Worm (Caenorhabditis elegans) whole organism, L4 larva: ENCODE data around the gene ppk-2.

Source experiments
- ceh-32 ChIP-seq: sonication (generic microtip); optimal IDR thresholded peaks from 2 replicates; lab custom pipeline; 2016; ENCODE audit warnings: mild to moderate bottlenecking, missing genetic modification characterization, missing compliant biosample characterization; ENCODE audit not compliant: poor library complexity
- ceh-44 ChIP-seq: fragments of 200-800 bp; sonication (Bioruptor generic); IDR thresholded peaks from 2 replicates; pipeline ENCODE4 v1.3.6; 2022; ENCODE audit warnings: missing genetic modification reagents, missing genetic modification characterization, missing compliant biosample characterization
- daf-12 ChIP-seq: fragments of 150-350 bp; optimal IDR thresholded peaks from 2 replicates; lab custom pipeline; 2014; ENCODE audit warnings: missing biosample characterization, missing genetic modification reagents, missing genetic modification characterization
- lim-7 ChIP-seq: fragments of 200-800 bp; sonication (Bioruptor generic); IDR thresholded peaks from 2 replicates; pipeline ENCODE4 v1.3.6; 2022; ENCODE audit warnings: missing genetic modification characterization, missing compliant biosample characterization
- lin-15B ChIP-seq: fragments of 150-350 bp; sonication (generic microtip); optimal IDR thresholded peaks from 3 replicates; lab custom pipeline; 2014; ENCODE audit warnings: missing biosample characterization, missing genetic modification characterization
- nhr-111 ChIP-seq: fragments of 200-800 bp; sonication (Bioruptor generic); optimal IDR thresholded peaks from 2 replicates; lab custom pipeline; 2018; ENCODE audit warnings: mild to moderate bottlenecking, missing genetic modification characterization, missing compliant biosample characterization
- pqm-1 ChIP-seq: sonication (generic microtip); optimal IDR thresholded peaks from 2 replicates; lab custom pipeline; 2017; ENCODE audit warnings: missing biosample characterization, missing genetic modification characterization
- unc-39 ChIP-seq: sonication (generic microtip); optimal IDR thresholded peaks from 2 replicates; lab custom pipeline; 2017; ENCODE audit warnings: missing biosample characterization, missing genetic modification characterization
- unc-62 ChIP-seq, 3 experiments: fragments of 150-350 bp in 1 of 3; sonication (generic microtip); optimal IDR thresholded peaks in 2 of 3; peaks in 1 of 3; 1 replicate in 1 of 3; 2 replicates in 2 of 3; lab custom pipeline; 2014 to 2017; ENCODE audit warnings: missing biosample characterization in 3 of 3, missing genetic modification characterization in 3 of 3, missing genetic modification reagents in 3 of 3, missing genotype in 1 of 3

DNA sequence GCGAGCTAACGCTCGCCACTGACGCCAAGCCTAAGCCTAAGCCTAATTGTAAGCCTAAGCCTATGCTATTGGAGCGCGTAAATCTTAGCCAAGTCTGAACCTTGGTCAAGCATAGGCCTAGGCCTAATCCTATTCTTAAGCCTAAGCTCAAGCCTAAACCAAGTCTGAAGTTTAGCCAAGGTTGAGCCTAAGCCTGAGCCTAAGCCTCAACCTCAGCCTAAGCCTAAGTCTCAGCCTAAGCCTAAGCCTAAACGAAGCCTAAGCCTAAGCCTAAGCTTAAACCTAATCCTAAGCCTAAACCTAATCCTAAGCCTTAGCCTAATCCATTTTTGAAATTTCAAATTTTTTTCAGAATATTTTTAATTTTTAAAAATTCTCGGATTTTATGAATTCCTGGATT is 42.0 kb upstream of the ppk-2 start:
- TF ChIP-seq ceh-44 (GFP tag; lab: Robert Waterston, UW) (no peak), pqm-1 (tag; lab: Kevin White, UChicago) (no peak), nhr-111 (GFP tag; lab: Kevin White, UChicago) (no peak), daf-12 (tag; lab: Kevin White, UChicago) (no peak), lin-15B (tag; lab: Kevin White, UChicago) (no peak), unc-62 (GFP tag; optimal IDR thresholded peaks at IDR 0.05 in 1 of 2; lab: Kevin White, UChicago) (no peak), unc-62 (tag; optimal IDR thresholded peaks at IDR 0.05; lab: Kevin White, UChicago) (no peak), lim-7 (no peak), ceh-32 (no peak), unc-39 (tag; lab: Kevin White, UChicago) (no peak)
